Worm (Caenorhabditis elegans): ENCODE measurements around the gene T22B7.22.

T22B7.22 gene

DNA sequence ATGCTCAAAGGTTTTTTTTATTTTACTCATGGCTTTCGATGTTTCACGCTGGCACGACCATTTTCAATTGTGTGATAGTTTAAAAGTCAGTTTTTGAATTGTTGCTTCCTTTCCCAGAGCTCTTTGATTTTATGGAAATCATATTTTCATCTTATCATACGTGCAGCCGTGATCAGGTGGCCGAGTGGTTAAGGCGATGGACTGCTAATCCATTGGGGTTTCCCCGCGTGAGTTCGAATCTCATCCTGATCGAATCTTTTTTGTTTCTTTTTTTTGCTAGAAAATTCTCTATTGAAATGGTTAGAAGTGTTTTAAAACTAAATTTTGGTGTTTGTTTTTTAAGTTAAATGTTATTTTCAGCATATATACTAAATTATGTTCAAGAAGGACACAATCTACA, 49.4 kb downstream of the T22B7.22 start:
- TF ChIP-seq ztf-4 (tag; optimal IDR thresholded peaks at IDR 0.05) (no peak), elt-2 (tag; optimal IDR thresholded peaks at IDR 0.05) (peak; percentile 3)
